Worm (Caenorhabditis elegans) whole organism, mixed stage, embryonic: ENCODE results near the gene nra-1.

Experiments used
- elt-1 ChIP-seq: sonication (generic microtip); optimal IDR thresholded peaks from 2 replicates; lab custom pipeline; 2017; ENCODE audit warnings: missing genetic modification characterization, mild to moderate bottlenecking, missing compliant biosample characterization, antibody characterized with exemption, moderate library complexity, borderline replicate concordance; ENCODE audit not compliant: insufficient read depth
- lsy-2 ChIP-seq: fragments of 150-350 bp; optimal IDR thresholded peaks from 2 replicates; lab custom pipeline; 2014; ENCODE audit warnings: missing biosample characterization, missing genetic modification characterization
- nhr-28 ChIP-seq: fragments of 150-350 bp; optimal IDR thresholded peaks from 2 replicates; lab custom pipeline; 2014; ENCODE audit warnings: missing biosample characterization, missing genetic modification characterization
- snpc-4 ChIP-seq: fragments of 150-350 bp; optimal IDR thresholded peaks from 2 replicates; lab custom pipeline; 2014; ENCODE audit warnings: missing biosample characterization, missing genetic modification characterization
- unc-62 ChIP-seq: fragments of 150-350 bp; optimal IDR thresholded peaks from 2 replicates; lab custom pipeline; 2014; ENCODE audit warnings: missing biosample characterization, missing genetic modification reagents, missing genetic modification characterization

ce11 chrIV:17328834-17329233, 44.8 kb upstream of the nra-1 start, which contains the start of gene ceh-88:
- TF ChIP-seq nhr-28 (tag; lab: Kevin White, UChicago) = no peak
- TF ChIP-seq unc-62 = no peak
- no peak for TF ChIP-seq elt-1 (tag; lab: Kevin White, UChicago)
- no peak for TF ChIP-seq lsy-2 (tag; lab: Kevin White, UChicago)
- TF ChIP-seq snpc-4 = no peak
